Fruit fly (Drosophila melanogaster) whole organism, embryonic: Measurements from ENCODE around the gene CG13482.

ENCODE experiments used
- Ada2b ChIP-seq: fragments of 200-800 bp; sonication (Bioruptor generic); IDR thresholded peaks from 2 replicates; pipeline ENCODE4 v1.3.6; 2022; ENCODE audit warnings: missing biosample characterization, missing genetic modification characterization
- Atf-2 ChIP-seq: fragments of 200-800 bp; sonication (Bioruptor generic); optimal IDR thresholded peaks from 2 replicates; lab custom pipeline; 2016; ENCODE audit warnings: missing biosample characterization, missing genetic modification characterization
- Bdp1 ChIP-seq: fragments of 200-800 bp; sonication (Bioruptor generic); optimal IDR thresholded peaks from 3 replicates; lab custom pipeline; 2016; ENCODE audit warnings: missing biosample characterization, missing genetic modification characterization
- CG1024 ChIP-seq: fragments of 200-800 bp; sonication (Bioruptor generic); IDR thresholded peaks from 2 replicates; pipeline ENCODE4 v1.3.6; 2022; ENCODE audit warnings: missing biosample characterization, missing genetic modification characterization
- CG10462 ChIP-seq: fragments of 200-800 bp; sonication (Bioruptor generic); optimal IDR thresholded peaks from 2 replicates; lab custom pipeline; 2016; ENCODE audit warnings: missing biosample characterization, missing genetic modification characterization
- CG12236 ChIP-seq: fragments of 200-800 bp; sonication (Bioruptor generic); optimal IDR thresholded peaks from 2 replicates; lab custom pipeline; 2016; ENCODE audit warnings: missing biosample characterization, missing genetic modification characterization
- CG14441 ChIP-seq: fragments of 200-800 bp; sonication (Bioruptor generic); IDR thresholded peaks from 2 replicates; pipeline ENCODE4 v1.3.6; 2022; ENCODE audit warnings: missing biosample characterization, missing genetic modification characterization
- CG14710 ChIP-seq: fragments of 200-800 bp; sonication (Bioruptor generic); optimal IDR thresholded peaks from 3 replicates; lab custom pipeline; 2019; ENCODE audit warnings: missing biosample characterization, mild to moderate bottlenecking, missing genetic modification characterization, moderate library complexity
- CG15011 ChIP-seq: fragments of 200-800 bp; sonication (Bioruptor generic); optimal IDR thresholded peaks from 3 replicates; lab custom pipeline; 2018; ENCODE audit warnings: missing biosample characterization, mild to moderate bottlenecking, missing genetic modification characterization
- CG15269 ChIP-seq: fragments of 200-800 bp; sonication (Bioruptor generic); optimal IDR thresholded peaks from 2 replicates; lab custom pipeline; 2018; ENCODE audit warnings: missing biosample characterization, mild to moderate bottlenecking, missing genetic modification characterization, moderate library complexity
- CG16813 ChIP-seq: fragments of 200-800 bp; sonication (Bioruptor generic); IDR thresholded peaks from 3 replicates; pipeline ENCODE4 v1.3.6; 2022; ENCODE audit warnings: missing biosample characterization, missing genetic modification characterization; ENCODE audit not compliant: partially characterized antibody
- CG17829 ChIP-seq: fragments of 200-800 bp; optimal IDR thresholded peaks from 2 replicates; lab custom pipeline; 2019; ENCODE audit warnings: missing biosample characterization, mild to moderate bottlenecking, missing genetic modification characterization, moderate library complexity
- CG30431 ChIP-seq: fragments of 200-800 bp; sonication (Bioruptor generic); optimal IDR thresholded peaks from 2 replicates; lab custom pipeline; 2017; ENCODE audit warnings: missing biosample characterization, missing genetic modification characterization
- CG31365 ChIP-seq: fragments of 200-800 bp; sonication (Bioruptor generic); optimal IDR thresholded peaks from 2 replicates; lab custom pipeline; 2018; ENCODE audit warnings: missing biosample characterization, mild to moderate bottlenecking, missing genetic modification characterization
- CG8290 ChIP-seq, 3 experiments: fragments of 200-800 bp; sonication (Bioruptor generic); optimal IDR thresholded peaks; 2 replicates each; lab custom pipeline; 2016 to 2019; ENCODE audit warnings: missing biosample characterization in 3 of 3, missing genetic modification characterization in 3 of 3, mild to moderate bottlenecking in 2 of 3, moderate library complexity in 1 of 3
- CG9215 ChIP-seq: fragments of 200-800 bp; sonication (Bioruptor generic); IDR thresholded peaks from 2 replicates; pipeline ENCODE4 v1.3.6; 2022; ENCODE audit warnings: missing biosample characterization, missing genetic modification characterization
- CG9876 ChIP-seq: fragments of 200-800 bp; sonication (Bioruptor generic); optimal IDR thresholded peaks from 2 replicates; lab custom pipeline; 2016; ENCODE audit warnings: missing biosample characterization, missing genetic modification characterization
- Dbx ChIP-seq: fragments of 200-800 bp; sonication (Bioruptor generic); IDR thresholded peaks from 3 replicates; pipeline ENCODE4 v1.3.6; 2022; ENCODE audit warnings: missing biosample characterization, missing genetic modification characterization
- Drgx ChIP-seq: fragments of 200-800 bp; sonication (Bioruptor generic); IDR thresholded peaks from 2 replicates; pipeline ENCODE4 v1.3.6; 2022; ENCODE audit warnings: missing biosample characterization, missing genetic modification characterization
- Elba2 ChIP-seq: fragments of 200-800 bp; sonication (Bioruptor generic); optimal IDR thresholded peaks from 3 replicates; lab custom pipeline; 2016; ENCODE audit warnings: missing biosample characterization, missing genetic modification characterization
- Jarid2 ChIP-seq: fragments of 200-800 bp; sonication (Bioruptor generic); optimal IDR thresholded peaks from 3 replicates; lab custom pipeline; 2017; ENCODE audit warnings: mild to moderate bottlenecking, missing biosample characterization, missing genetic modification reagents, missing genetic modification characterization
- NC2α ChIP-seq: fragments of 200-800 bp; sonication (Bioruptor generic); optimal IDR thresholded peaks from 2 replicates; lab custom pipeline; 2016; ENCODE audit warnings: missing biosample characterization, missing genetic modification characterization
- Optix ChIP-seq: fragments of 200-800 bp; sonication (Bioruptor generic); IDR thresholded peaks from 3 replicates; pipeline ENCODE4 v1.3.6; 2022; ENCODE audit warnings: missing biosample characterization, missing genetic modification characterization
- Pdp1 ChIP-seq, 2 experiments: fragments of 200-800 bp; sonication (Bioruptor generic); optimal IDR thresholded peaks; 3 replicates each; lab custom pipeline; 2016; ENCODE audit warnings: missing biosample characterization in 2 of 2, missing genetic modification characterization in 2 of 2, mild to moderate bottlenecking in 1 of 2, moderate library complexity in 1 of 2
- Rx ChIP-seq: fragments of 200-800 bp; sonication (Bioruptor generic); IDR thresholded peaks from 2 replicates; pipeline ENCODE4 v1.3.6; 2022; ENCODE audit warnings: missing biosample characterization, missing genetic modification characterization
- Ssrp ChIP-seq: fragments of 200-800 bp; sonication (Bioruptor generic); optimal IDR thresholded peaks from 2 replicates; lab custom pipeline; 2018; ENCODE audit warnings: missing biosample characterization, mild to moderate bottlenecking, missing genetic modification characterization, moderate library complexity
- Xrp1 ChIP-seq: fragments of 200-800 bp; sonication (Bioruptor generic); IDR thresholded peaks from 2 replicates; pipeline ENCODE4 v1.3.6; 2022; ENCODE audit warnings: missing biosample characterization, missing genetic modification characterization
- al ChIP-seq: fragments of 200-800 bp; sonication (Bioruptor generic); IDR thresholded peaks from 2 replicates; pipeline ENCODE4 v1.3.6; 2022; ENCODE audit warnings: missing biosample characterization, missing genetic modification characterization
- bab2 ChIP-seq: fragments of 200-800 bp; sonication (Bioruptor generic); optimal IDR thresholded peaks from 2 replicates; lab custom pipeline; 2016; ENCODE audit warnings: missing biosample characterization, missing genetic modification characterization
- bsh ChIP-seq, 2 experiments: fragments of 200-800 bp; sonication (Bioruptor generic); optimal IDR thresholded peaks; 2 replicates each; lab custom pipeline; 2017 to 2018; ENCODE audit warnings: mild to moderate bottlenecking in 2 of 2, missing biosample characterization in 2 of 2, missing genetic modification characterization in 2 of 2, moderate library complexity in 1 of 2
- caup ChIP-seq: fragments of 200-800 bp; sonication (Bioruptor generic); optimal IDR thresholded peaks from 3 replicates; lab custom pipeline; 2017; ENCODE audit warnings: missing biosample characterization, mild to moderate bottlenecking, missing genetic modification characterization, moderate library complexity; ENCODE audit not compliant: severe bottlenecking
- chm ChIP-seq: fragments of 200-800 bp; sonication (Bioruptor generic); IDR thresholded peaks from 2 replicates; pipeline ENCODE4 v1.3.6; 2022; ENCODE audit warnings: missing biosample characterization, missing genetic modification characterization
- chn ChIP-seq: fragments of 200-800 bp; sonication (Bioruptor generic); optimal IDR thresholded peaks from 2 replicates; lab custom pipeline; 2016; ENCODE audit warnings: missing biosample characterization, missing genetic modification characterization
- gcm2 ChIP-seq: fragments of 200-800 bp; sonication (Bioruptor generic); optimal IDR thresholded peaks from 2 replicates; lab custom pipeline; 2016; ENCODE audit warnings: missing biosample characterization, missing genetic modification characterization
- inv ChIP-seq: fragments of 200-800 bp; sonication (Bioruptor generic); IDR thresholded peaks from 2 replicates; pipeline ENCODE4 v1.3.6; 2022; ENCODE audit warnings: missing biosample characterization, missing genetic modification characterization; ENCODE audit not compliant: partially characterized antibody
- ken ChIP-seq: fragments of 200-800 bp; sonication (Bioruptor generic); IDR thresholded peaks from 3 replicates; pipeline ENCODE4 v1.3.6; 2022; ENCODE audit warnings: missing biosample characterization, missing genetic modification characterization
- knrl ChIP-seq: fragments of 200-800 bp; sonication (Bioruptor generic); IDR thresholded peaks from 3 replicates; pipeline ENCODE4 v1.3.6; 2022; ENCODE audit warnings: missing biosample characterization, missing genetic modification characterization; ENCODE audit not compliant: partially characterized antibody
- lilli ChIP-seq: fragments of 200-800 bp; sonication (Bioruptor generic); optimal IDR thresholded peaks from 3 replicates; lab custom pipeline; 2016; ENCODE audit warnings: missing biosample characterization, missing genetic modification characterization
- nom ChIP-seq: fragments of 200-800 bp; sonication (Bioruptor generic); optimal IDR thresholded peaks from 2 replicates; lab custom pipeline; 2017; ENCODE audit warnings: missing biosample characterization, missing genetic modification characterization, mild to moderate bottlenecking, moderate library complexity, missing genetic modification reagents
- oc ChIP-seq: fragments of 200-800 bp; sonication (Bioruptor generic); optimal IDR thresholded peaks from 2 replicates; lab custom pipeline; 2018; ENCODE audit warnings: missing biosample characterization, mild to moderate bottlenecking, missing genetic modification characterization, moderate library complexity
- pum ChIP-seq: fragments of 200-800 bp; sonication (Bioruptor generic); optimal IDR thresholded peaks from 2 replicates; lab custom pipeline; 2016; ENCODE audit warnings: missing biosample characterization, missing genetic modification characterization
- repo ChIP-seq: fragments of 200-800 bp; sonication (Bioruptor generic); optimal IDR thresholded peaks from 2 replicates; lab custom pipeline; 2016; ENCODE audit warnings: missing biosample characterization, missing genetic modification characterization
- sens-2 ChIP-seq: fragments of 200-800 bp; sonication (Bioruptor generic); IDR thresholded peaks from 2 replicates; pipeline ENCODE4 v1.3.6; 2022; ENCODE audit warnings: missing biosample characterization, missing genetic modification characterization
- sima ChIP-seq: fragments of 200-800 bp; sonication (Bioruptor generic); optimal IDR thresholded peaks from 2 replicates; lab custom pipeline; 2016; ENCODE audit warnings: missing biosample characterization, missing genetic modification characterization
- so ChIP-seq: fragments of 200-800 bp; sonication (Bioruptor generic); IDR thresholded peaks from 3 replicates; pipeline ENCODE4 v1.3.6; 2022; ENCODE audit warnings: missing biosample characterization, missing genetic modification characterization
- tin ChIP-seq: fragments of 200-800 bp; sonication (Bioruptor generic); optimal IDR thresholded peaks from 3 replicates; lab custom pipeline; 2016; ENCODE audit warnings: missing biosample characterization, missing genetic modification characterization
- toy ChIP-seq: fragments of 200-800 bp; sonication (Bioruptor generic); IDR thresholded peaks from 2 replicates; pipeline ENCODE4 v1.3.6; 2022; ENCODE audit warnings: missing biosample characterization, missing genetic modification characterization
- unc-4 ChIP-seq: fragments of 200-800 bp; sonication (Bioruptor generic); IDR thresholded peaks from 2 replicates; pipeline ENCODE4 v1.3.6; 2022; ENCODE audit warnings: missing biosample characterization, missing genetic modification characterization; ENCODE audit not compliant: partially characterized antibody
- vnd ChIP-seq: fragments of 200-800 bp; sonication (Bioruptor generic); IDR thresholded peaks from 3 replicates; pipeline ENCODE4 v1.3.6; 2022; ENCODE audit warnings: missing biosample characterization, missing genetic modification characterization; ENCODE audit not compliant: partially characterized antibody
- zfh1 ChIP-seq: fragments of 200-800 bp; sonication (Bioruptor generic); IDR thresholded peaks from 3 replicates; pipeline ENCODE4 v1.3.6; 2022; ENCODE audit warnings: missing biosample characterization, missing genetic modification characterization

CG13482 gene

dm6 chr3L:14338886-14339285 lies 9.7 kb downstream of the CG13482 start (continued):
- TF ChIP-seq CG10462 (GFP tag; lab: Kevin White, UChicago) (peak; percentile 32), chn (GFP tag; lab: Kevin White, UChicago) (peak; percentile 65), CG14441 (GFP tag; lab: Robert Waterston, UW) (peak; percentile 51), CG8290 (GFP tag; optimal IDR thresholded peaks at IDR 0.05; lab: Kevin White, UChicago) (no peak), CG8290 (tag; optimal IDR thresholded peaks at IDR 0.05; lab: Kevin White, UChicago) (peak in 1 of 2 experiments; percentile 79), gcm2 (GFP tag; lab: Kevin White, UChicago) (peak; percentile 10), chm (peak; percentile 58; the same call in 1 of the 2 replicates), Xrp1 (GFP tag; lab: Robert Waterston, UW) (peak; percentile 88), CG1024 (GFP tag; lab: Robert Waterston, UW) (no peak), Jarid2 (GFP tag; lab: Kevin White, UChicago) (peak; percentile 18), CG9215 (GFP tag; lab: Robert Waterston, UW) (peak; percentile 34; the same call in 1 of the 2 replicates), CG30431 (GFP tag; lab: Kevin White, UChicago) (peak; percentile 51), Ssrp (tag; lab: Kevin White, UChicago) (peak; percentile 48), Optix (peak; percentile 69), oc (tag; lab: Kevin White, UChicago) (peak; percentile 34), nom (GFP tag; lab: Kevin White, UChicago) (peak; percentile 70), knrl (GFP tag; lab: Robert Waterston, UW) (no peak), CG12236 (GFP tag; lab: Kevin White, UChicago) (peak; percentile 28), NC2α (peak; percentile 26), caup (GFP tag; lab: Kevin White, UChicago) (peak; percentile 47), Dbx (GFP tag; lab: Robert Waterston, UW) (0 out of 3 replicates have a peak, but pooled peaks have one; percentile 34), CG9876 (peak; percentile 53), unc-4 (GFP tag; lab: Robert Waterston, UW) (no peak), CG16813 (GFP tag; lab: Robert Waterston, UW) (no peak), CG15269 (tag; lab: Kevin White, UChicago) (peak; percentile 62), toy (GFP tag; lab: Robert Waterston, UW) (no peak), sens-2 (GFP tag; lab: Robert Waterston, UW) (peak; percentile 73), zfh1 (GFP tag; lab: Robert Waterston, UW) (peak; percentile 78), Elba2 (GFP tag; lab: Kevin White, UChicago) (no peak), Rx (GFP tag; lab: Robert Waterston, UW) (peak; percentile 61), CG31365 (tag; lab: Kevin White, UChicago) (no peak), Atf-2 (peak; percentile 47), inv (GFP tag; lab: Robert Waterston, UW) (no peak), al (GFP tag; lab: Robert Waterston, UW) (no peak), sima (GFP tag; lab: Kevin White, UChicago) (peak; percentile 65), CG17829 (tag; lab: Kevin White, UChicago) (peak; percentile 75), pum (GFP tag; lab: Kevin White, UChicago) (peak; percentile 73), tin (GFP tag; lab: Kevin White, UChicago) (peak; percentile 66), Bdp1 (GFP tag; lab: Kevin White, UChicago) (peak; percentile 22), CG15011 (GFP tag; lab: Kevin White, UChicago) (peak; percentile 1), Drgx (peak; percentile 90), so (GFP tag; lab: Robert Waterston, UW) (peak; percentile 54; the same call in 1 of the 3 replicates), bsh (GFP tag; optimal IDR thresholded peaks at IDR 0.05; lab: Kevin White, UChicago) (peak; percentile 71 to 77), bab2 (GFP tag; lab: Kevin White, UChicago) (peak; percentile 68), lilli (peak; percentile 71), repo (peak; percentile 58), vnd (no peak), CG14710 (tag; lab: Kevin White, UChicago) (peak; percentile 58), ken (peak; percentile 68; the same call in 2 of the 3 replicates), Pdp1 (GFP tag; optimal IDR thresholded peaks at IDR 0.05; lab: Kevin White, UChicago) (peak; percentile 55 to 74), Ada2b (peak; percentile 39; the same call in 1 of the 2 replicates)
